Worm (Caenorhabditis elegans) whole organism, young adult: Measurements from ENCODE around the gene F53G2.13.

ENCODE experiments used
- Y67H2A.10 ChIP-seq: fragments of 200-800 bp; sonication (Bioruptor generic); conservative IDR thresholded peaks from 2 replicates; pipeline ENCODE4 v1.3.6; 2022; ENCODE audit warnings: missing genetic modification reagents, missing genetic modification characterization, missing compliant biosample characterization
- ama-1 ChIP-seq, 3 experiments: fragments of 150-350 bp in 1 of 3; sonication (generic microtip) in 2 of 3; optimal IDR thresholded peaks; 2 replicates each; lab custom pipeline; 2014 to 2018; ENCODE audit warnings: missing biosample characterization in 2 of 3, missing genetic modification characterization in 2 of 3, missing genetic modification reagents in 2 of 3
- aptf-3 ChIP-seq: fragments of 200-800 bp; sonication (Bioruptor generic); IDR thresholded peaks from 2 replicates; pipeline ENCODE4 v1.3.6; 2022; ENCODE audit warnings: missing genetic modification characterization, missing compliant biosample characterization
- efl-1 ChIP-seq: fragments of 150-350 bp; optimal IDR thresholded peaks from 2 replicates; lab custom pipeline; 2014; ENCODE audit warnings: missing biosample characterization, missing genetic modification reagents, missing genetic modification characterization
- madf-3 ChIP-seq: fragments of 200-800 bp; sonication (Bioruptor generic); IDR thresholded peaks from 2 replicates; pipeline ENCODE4 v1.3.6; 2022; ENCODE audit warnings: missing genetic modification reagents, missing genetic modification characterization, missing compliant biosample characterization
- xnd-1 ChIP-seq: sonication (generic microtip); optimal IDR thresholded peaks from 2 replicates; lab custom pipeline; 2016; ENCODE audit warnings: missing genotype, missing genetic modification reagents, missing genetic modification characterization, missing compliant biosample characterization

- TF ChIP-seq efl-1 (GFP tag; lab: Kevin White, UChicago) (peak; percentile 32), xnd-1 (tag; lab: Kevin White, UChicago) (no peak), ama-1 (optimal IDR thresholded peaks at IDR 0.05; lab: Kevin White, UChicago) (no peak), ama-1 (GFP tag; optimal IDR thresholded peaks at IDR 0.05; lab: Kevin White, UChicago) (no peak), aptf-3 (GFP tag; lab: Robert Waterston, UW) (no peak), Y67H2A.10 (GFP tag; lab: Robert Waterston, UW) (no peak), madf-3 (GFP tag; lab: Robert Waterston, UW) (no peak)
These were observed 20.9 kb downstream of the F53G2.13 start, which contains the start of gene gbas-1 for ce11 chrII:2504431-2504928.
